Worm (Caenorhabditis elegans) whole organism, L4/young adult: ENCODE measurements around the gene ZC239.6.
"Not testable (repeated sequence)": the region's sequence is repeated elsewhere in the genome, so short reads cannot be mapped to it uniquely, and the experiment has no call there.

Experiments
- W03F9.2 ChIP-seq: fragments of 150-350 bp; optimal IDR thresholded peaks from 2 replicates; lab custom pipeline; 2014; ENCODE audit warnings: missing biosample characterization, missing genetic modification characterization
- dao-5 ChIP-seq: sonication (generic microtip); optimal IDR thresholded peaks from 2 replicates; lab custom pipeline; 2016; ENCODE audit warnings: missing genotype, missing genetic modification characterization, moderate library complexity, missing compliant biosample characterization
- him-1 ChIP-seq: sonication (generic microtip); optimal IDR thresholded peaks from 2 replicates; lab custom pipeline; 2016; ENCODE audit warnings: missing genotype, missing genetic modification reagents, missing genetic modification characterization, missing compliant biosample characterization

DNA sequence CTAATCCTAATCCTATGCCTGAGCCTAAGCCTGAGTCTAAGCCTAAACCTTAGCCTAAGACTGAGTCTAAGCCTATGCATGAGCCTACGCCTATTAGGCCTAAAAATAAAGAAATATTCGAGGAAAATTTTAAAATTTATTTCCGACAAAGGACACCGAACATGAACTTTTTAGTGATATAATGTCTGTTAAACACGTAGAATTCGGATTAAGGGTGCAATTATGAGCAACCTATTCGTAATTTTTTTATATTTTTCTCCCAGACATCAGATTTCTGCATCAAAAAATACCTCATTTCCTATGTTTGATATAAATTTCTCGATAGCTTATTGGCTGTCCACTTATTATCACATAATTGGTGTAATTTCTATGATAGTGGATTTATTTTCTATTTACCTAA is 20.4 kb upstream of the ZC239.6 start, which contains the start of gene Y27F2A.11:
- not testable (repeated sequence) for TF ChIP-seq him-1 (tag; lab: Kevin White, UChicago); W03F9.2 (tag; lab: Kevin White, UChicago); dao-5
